Worm (Caenorhabditis elegans) whole organism, L4 larva: ENCODE data around the gene arp-6.
A peak's percentile ranks its signal among the peaks of the same experiment; 100 is the strongest.

Source experiments
- F49E8.2 ChIP-seq: sonication (generic microtip); optimal IDR thresholded peaks from 2 replicates; lab custom pipeline; 2016; ENCODE audit warnings: missing compliant biosample characterization, mild to moderate bottlenecking, missing genetic modification characterization, borderline replicate concordance
- R02D3.7 ChIP-seq: fragments of 150-350 bp; sonication (generic microtip); optimal IDR thresholded peaks from 3 replicates; lab custom pipeline; 2014; ENCODE audit warnings: missing biosample characterization, missing genetic modification characterization
- T20F7.1 ChIP-seq: fragments of 200-800 bp; sonication (Bioruptor generic); optimal IDR thresholded peaks from 2 replicates; lab custom pipeline; 2018; ENCODE audit warnings: mild to moderate bottlenecking, missing genetic modification characterization, missing compliant biosample characterization
- T26A8.4 ChIP-seq: fragments of 200-800 bp; sonication (Bioruptor generic); IDR thresholded peaks from 2 replicates; pipeline ENCODE4 v1.3.6; 2022; ENCODE audit warnings: missing genetic modification characterization, missing compliant biosample characterization
- Y48G9A.11 ChIP-seq: fragments of 200-800 bp; sonication (Bioruptor generic); IDR thresholded peaks from 2 replicates; pipeline ENCODE4 v1.3.6; 2022; ENCODE audit warnings: missing genetic modification reagents, missing genetic modification characterization, missing compliant biosample characterization
- Y75B8A.6 ChIP-seq: fragments of 200-800 bp; sonication (Bioruptor generic); IDR thresholded peaks from 2 replicates; pipeline ENCODE4 v1.3.6; 2022; ENCODE audit warnings: missing genetic modification reagents, missing genetic modification characterization, missing compliant biosample characterization
- ZK337.2 ChIP-seq: fragments of 200-800 bp; sonication (Bioruptor generic); IDR thresholded peaks from 2 replicates; pipeline ENCODE4 v1.3.6; 2022; ENCODE audit warnings: missing genetic modification reagents, missing genetic modification characterization, missing compliant biosample characterization
- aha-1 ChIP-seq: fragments of 150-350 bp; peaks from one replicate; lab custom pipeline; 2014; ENCODE audit warnings: missing biosample characterization, missing genetic modification characterization
- arid-1 ChIP-seq: fragments of 200-800 bp; sonication (Bioruptor generic); conservative IDR thresholded peaks from 2 replicates; pipeline ENCODE4 v1.3.6; 2022; ENCODE audit warnings: missing genetic modification reagents, missing genetic modification characterization, missing compliant biosample characterization
- ceh-28 ChIP-seq: fragments of 150-350 bp; optimal IDR thresholded peaks from 2 replicates; lab custom pipeline; 2014; ENCODE audit warnings: missing biosample characterization, missing genetic modification reagents, missing genetic modification characterization
- ctbp-1 ChIP-seq: fragments of 200-800 bp; sonication (Bioruptor generic); IDR thresholded peaks from 2 replicates; pipeline ENCODE4 v1.3.6; 2022; ENCODE audit warnings: missing genetic modification reagents, missing genetic modification characterization, missing compliant biosample characterization
- daf-16 ChIP-seq, 3 experiments: sonication (generic microtip); optimal IDR thresholded peaks; 2 replicates each; lab custom pipeline; 2016 to 2017; ENCODE audit warnings: missing genetic modification characterization in 3 of 3, missing genetic modification reagents in 3 of 3, mild to moderate bottlenecking in 2 of 3, missing compliant biosample characterization in 2 of 3, missing biosample characterization in 1 of 3, moderate library complexity in 1 of 3
- daf-19 ChIP-seq: fragments of 200-800 bp; sonication (Bioruptor generic); conservative IDR thresholded peaks from 2 replicates; pipeline ENCODE4 v1.3.6; 2022; ENCODE audit warnings: missing genetic modification characterization, missing compliant biosample characterization
- daf-8 ChIP-seq: fragments of 200-800 bp; sonication (Bioruptor generic); IDR thresholded peaks from 2 replicates; pipeline ENCODE4 v1.3.6; 2022; ENCODE audit warnings: missing genetic modification characterization, missing compliant biosample characterization
- dmd-6 ChIP-seq: fragments of 200-800 bp; sonication (Bioruptor generic); IDR thresholded peaks from 2 replicates; pipeline ENCODE4 v1.3.6; 2022; ENCODE audit warnings: missing genetic modification reagents, missing genetic modification characterization, missing compliant biosample characterization
- duxl-1 ChIP-seq: sonication (generic microtip); optimal IDR thresholded peaks from 2 replicates; lab custom pipeline; 2016; ENCODE audit warnings: mild to moderate bottlenecking, missing genetic modification characterization, moderate library complexity, missing compliant biosample characterization; ENCODE audit not compliant: poor library complexity
- dve-1 ChIP-seq: sonication (generic microtip); optimal IDR thresholded peaks from 2 replicates; lab custom pipeline; 2017; ENCODE audit warnings: antibody characterized with exemption, mild to moderate bottlenecking, missing genetic modification characterization, missing compliant biosample characterization; ENCODE audit not compliant: insufficient read depth
- hif-1 ChIP-seq, 2 experiments: sonication (generic microtip); optimal IDR thresholded peaks; 2 replicates each; lab custom pipeline; 2016 to 2017; ENCODE audit warnings: missing compliant biosample characterization in 2 of 2, missing genetic modification characterization in 2 of 2, missing genetic modification reagents in 2 of 2, missing genotype in 2 of 2, mild to moderate bottlenecking in 1 of 2
- hlh-11 ChIP-seq: fragments of 200-800 bp; sonication (Bioruptor generic); optimal IDR thresholded peaks from 2 replicates; lab custom pipeline; 2018; ENCODE audit warnings: mild to moderate bottlenecking, missing genetic modification characterization, missing compliant biosample characterization
- hlh-30 ChIP-seq: sonication (generic microtip); optimal IDR thresholded peaks from 2 replicates; lab custom pipeline; 2017; ENCODE audit warnings: antibody characterized with exemption, mild to moderate bottlenecking, missing genetic modification characterization, missing compliant biosample characterization; ENCODE audit not compliant: insufficient read depth
- mdl-1 ChIP-seq, 2 experiments: fragments of 150-350 bp in 1 of 2; sonication (generic microtip) in 1 of 2; optimal IDR thresholded peaks; 2 replicates each; lab custom pipeline; 2014 to 2017; ENCODE audit warnings: missing biosample characterization in 2 of 2, missing genetic modification characterization in 2 of 2
- mep-1 ChIP-seq: fragments of 150-350 bp; sonication (generic microtip); optimal IDR thresholded peaks from 3 replicates; lab custom pipeline; 2014; ENCODE audit warnings: missing biosample characterization, missing genetic modification characterization
- nhr-10 ChIP-seq: fragments of 150-350 bp; optimal IDR thresholded peaks from 2 replicates; lab custom pipeline; 2014; ENCODE audit warnings: missing biosample characterization, missing genetic modification characterization
- nhr-102 ChIP-seq: sonication (generic microtip); optimal IDR thresholded peaks from 2 replicates; lab custom pipeline; 2016; ENCODE audit warnings: mild to moderate bottlenecking, missing genetic modification characterization, moderate library complexity, missing compliant biosample characterization
- nhr-25 ChIP-seq: sonication (generic microtip); optimal IDR thresholded peaks from 2 replicates; lab custom pipeline; 2017; ENCODE audit warnings: missing genetic modification characterization, mild to moderate bottlenecking, missing compliant biosample characterization, antibody characterized with exemption, moderate library complexity, borderline replicate concordance; ENCODE audit not compliant: insufficient read depth
- nhr-28 ChIP-seq: fragments of 150-350 bp; optimal IDR thresholded peaks from 2 replicates; lab custom pipeline; 2014; ENCODE audit warnings: missing biosample characterization, missing genetic modification characterization
- nhr-48 ChIP-seq: sonication (generic microtip); optimal IDR thresholded peaks from 2 replicates; lab custom pipeline; 2016; ENCODE audit warnings: mild to moderate bottlenecking, missing genetic modification characterization, missing compliant biosample characterization
- nhr-6 ChIP-seq: fragments of 150-350 bp; optimal IDR thresholded peaks from 2 replicates; lab custom pipeline; 2014; ENCODE audit warnings: missing biosample characterization, missing genetic modification characterization
- nhr-77 ChIP-seq: fragments of 150-350 bp; optimal IDR thresholded peaks from 2 replicates; lab custom pipeline; 2014; ENCODE audit warnings: missing biosample characterization, missing genetic modification characterization
- sdz-12 ChIP-seq: fragments of 200-800 bp; sonication (Bioruptor generic); optimal IDR thresholded peaks from 2 replicates; lab custom pipeline; 2018; ENCODE audit warnings: mild to moderate bottlenecking, missing genetic modification characterization, missing compliant biosample characterization
- spr-1 ChIP-seq: sonication (generic microtip); optimal IDR thresholded peaks from 2 replicates; lab custom pipeline; 2016; ENCODE audit warnings: mild to moderate bottlenecking, missing genetic modification characterization, missing compliant biosample characterization
- spr-3 ChIP-seq: fragments of 200-800 bp; sonication (Bioruptor generic); optimal IDR thresholded peaks from 2 replicates; lab custom pipeline; 2018; ENCODE audit warnings: mild to moderate bottlenecking, missing genetic modification characterization, missing compliant biosample characterization
- tag-97 ChIP-seq: fragments of 200-800 bp; sonication (Bioruptor generic); IDR thresholded peaks from 2 replicates; pipeline ENCODE4 v1.3.6; 2022; ENCODE audit warnings: missing genetic modification characterization, missing compliant biosample characterization
- unc-62 ChIP-seq, 3 experiments: fragments of 150-350 bp in 1 of 3; sonication (generic microtip); optimal IDR thresholded peaks in 2 of 3; peaks in 1 of 3; 1 replicate in 1 of 3; 2 replicates in 2 of 3; lab custom pipeline; 2014 to 2017; ENCODE audit warnings: missing biosample characterization in 3 of 3, missing genetic modification characterization in 3 of 3, missing genetic modification reagents in 3 of 3, missing genotype in 1 of 3
- zfp-3 ChIP-seq: fragments of 200-800 bp; sonication (Bioruptor generic); conservative IDR thresholded peaks from 2 replicates; pipeline ENCODE4 v1.3.6; 2022; ENCODE audit warnings: missing genetic modification reagents, missing genetic modification characterization, missing compliant biosample characterization

arp-6 gene

ce11 chrII:8012071-8013031 lies 24.8 kb downstream of the arp-6 start, which contains the start of gene DH11.2:
Gene DH11.2, plus strand, starts transcription at chrII:8012816.
- TF ChIP-seq daf-16 (GFP tag; optimal IDR thresholded peaks at IDR 0.05; lab: Kevin White, UChicago) (no peak), daf-16 (tag; optimal IDR thresholded peaks at IDR 0.05; lab: Kevin White, UChicago) (peak; percentile 72), duxl-1 (no peak), hlh-30 (peak; percentile 65), dmd-6 (GFP tag; lab: Robert Waterston, UW) (peak; percentile 58), mdl-1 (tag; optimal IDR thresholded peaks at IDR 0.05; lab: Kevin White, UChicago) (no peak), Y75B8A.6 (no peak), R02D3.7 (tag; lab: Kevin White, UChicago) (no peak), nhr-6 (tag; lab: Kevin White, UChicago) (no peak), ctbp-1 (no peak), spr-3 (GFP tag; lab: Kevin White, UChicago) (no peak), nhr-10 (no peak), T26A8.4 (GFP tag; lab: Robert Waterston, UW) (no peak), T20F7.1 (no peak), nhr-28 (peak; percentile 29), F49E8.2 (no peak), hlh-11 (tag; lab: Kevin White, UChicago) (peak; percentile 66), Y48G9A.11 (no peak), spr-1 (tag; lab: Kevin White, UChicago) (no peak), aha-1 (tag; lab: Kevin White, UChicago) (peak; percentile 75), hif-1 (tag; optimal IDR thresholded peaks at IDR 0.05; lab: Kevin White, UChicago) (peak in 1 of 2 experiments; percentile 46), arid-1 (GFP tag; lab: Robert Waterston, UW) (no peak), nhr-25 (no peak), daf-19 (GFP tag; lab: Robert Waterston, UW) (no peak), ceh-28 (tag; lab: Kevin White, UChicago) (no peak), nhr-77 (peak; percentile 57), sdz-12 (GFP tag; lab: Kevin White, UChicago) (no peak), unc-62 (GFP tag; optimal IDR thresholded peaks at IDR 0.05 in 1 of 2; lab: Kevin White, UChicago) (peak in 1 of 2 experiments; percentile 96), unc-62 (tag; optimal IDR thresholded peaks at IDR 0.05; lab: Kevin White, UChicago) (no peak), dve-1 (tag; lab: Kevin White, UChicago) (peak; percentile 36), nhr-48 (tag; lab: Kevin White, UChicago) (peak; percentile 50), ZK337.2 (GFP tag; lab: Robert Waterston, UW) (no peak)
- TF ChIP-seq, all 104 proteins: peak for 11

- TF ChIP-seq zfp-3 (no peak), mep-1 (tag; lab: Kevin White, UChicago) (no peak), daf-16 (GFP tag; optimal IDR thresholded peaks at IDR 0.05; lab: Kevin White, UChicago) (no peak), daf-16 (tag; optimal IDR thresholded peaks at IDR 0.05; lab: Kevin White, UChicago) (peak; percentile 1), nhr-102 (tag; lab: Kevin White, UChicago) (no peak), daf-8 (GFP tag; lab: Robert Waterston, UW) (no peak), tag-97 (GFP tag; lab: Robert Waterston, UW) (no peak)
Observed at ce11 chrII:8008334-8008733, 28.8 kb downstream of the arp-6 start, which contains the start of gene glna-2. Gene glna-2, plus strand, starts transcription at chrII:8008634.
